Worm (Caenorhabditis elegans) whole organism, L3 larva: ENCODE data around the gene fil-1.

Experiments
- R02D3.7 ChIP-seq: fragments of 150-350 bp; optimal IDR thresholded peaks from 2 replicates; lab custom pipeline; 2014; ENCODE audit warnings: missing biosample characterization, missing genetic modification characterization
- ZK546.5 ChIP-seq: sonication (generic microtip); optimal IDR thresholded peaks from 2 replicates; lab custom pipeline; 2017; ENCODE audit warnings: missing biosample characterization, missing genetic modification characterization
- ceh-16 ChIP-seq: sonication (generic microtip); optimal IDR thresholded peaks from 2 replicates; lab custom pipeline; 2017; ENCODE audit warnings: missing biosample characterization, missing genetic modification characterization
- ceh-28 ChIP-seq: fragments of 150-350 bp; optimal IDR thresholded peaks from 2 replicates; lab custom pipeline; 2014; ENCODE audit warnings: missing biosample characterization, missing genetic modification reagents, missing genetic modification characterization
- ceh-82 ChIP-seq: fragments of 150-350 bp; optimal IDR thresholded peaks from 2 replicates; lab custom pipeline; 2014; ENCODE audit warnings: missing biosample characterization, missing genetic modification characterization
- daf-12 ChIP-seq: fragments of 150-350 bp; optimal IDR thresholded peaks from 2 replicates; lab custom pipeline; 2014; ENCODE audit warnings: missing biosample characterization, missing genetic modification reagents, missing genetic modification characterization
- egl-27 ChIP-seq: sonication (generic microtip); optimal IDR thresholded peaks from 4 replicates; lab custom pipeline; 2017; ENCODE audit warnings: missing biosample characterization, missing genetic modification reagents, missing genetic modification characterization
- egl-5 ChIP-seq: fragments of 150-350 bp; optimal IDR thresholded peaks from 2 replicates; lab custom pipeline; 2017; ENCODE audit warnings: missing biosample characterization, missing genetic modification reagents, missing genetic modification characterization, inconsistent platforms
- elt-1 ChIP-seq: fragments of 150-350 bp; optimal IDR thresholded peaks from 2 replicates; lab custom pipeline; 2014; ENCODE audit warnings: missing biosample characterization, missing genetic modification characterization
- elt-2 ChIP-seq: sonication (generic microtip); optimal IDR thresholded peaks from 2 replicates; lab custom pipeline; 2016; ENCODE audit warnings: missing genetic modification reagents, mild to moderate bottlenecking, missing genetic modification characterization, missing compliant biosample characterization
- elt-3 ChIP-seq, 3 experiments: fragments of 150-350 bp in 1 of 3; sonication (generic microtip) in 2 of 3; optimal IDR thresholded peaks; 2 replicates in 2 of 3; 4 replicates in 1 of 3; lab custom pipeline; 2014 to 2017; ENCODE audit warnings: missing biosample characterization in 3 of 3, missing genetic modification characterization in 3 of 3
- eor-1 ChIP-seq, 2 experiments: fragments of 150-350 bp; optimal IDR thresholded peaks; 2 replicates each; lab custom pipeline; 2014 to 2018; ENCODE audit warnings: missing biosample characterization in 2 of 2, missing genetic modification characterization in 2 of 2
- fkh-10 ChIP-seq: sonication (generic microtip); optimal IDR thresholded peaks from 2 replicates; lab custom pipeline; 2017; ENCODE audit warnings: missing biosample characterization, missing genetic modification reagents, missing genetic modification characterization
- fkh-2 ChIP-seq: fragments of 150-350 bp; optimal IDR thresholded peaks from 2 replicates; lab custom pipeline; 2014; ENCODE audit warnings: missing biosample characterization, missing genetic modification reagents, missing genetic modification characterization
- fos-1 ChIP-seq: fragments of 150-350 bp; optimal IDR thresholded peaks from 2 replicates; lab custom pipeline; 2014; ENCODE audit warnings: missing biosample characterization, missing genetic modification characterization
- hmg-11 ChIP-seq: sonication (generic microtip); optimal IDR thresholded peaks from 2 replicates; lab custom pipeline; 2016; ENCODE audit warnings: missing genetic modification characterization, missing compliant biosample characterization
- jun-1 ChIP-seq: fragments of 150-350 bp; optimal IDR thresholded peaks from 2 replicates; lab custom pipeline; 2014; ENCODE audit warnings: missing biosample characterization, missing genetic modification reagents, missing genetic modification characterization
- lin-15B ChIP-seq: fragments of 150-350 bp; optimal IDR thresholded peaks from 2 replicates; lab custom pipeline; 2014; ENCODE audit warnings: missing biosample characterization, missing genetic modification characterization
- lin-39 ChIP-seq: fragments of 150-350 bp; optimal IDR thresholded peaks from 2 replicates; lab custom pipeline; 2018; ENCODE audit warnings: missing biosample characterization, missing genetic modification reagents, missing genetic modification characterization
- lsy-12 ChIP-seq: sonication (generic microtip); optimal IDR thresholded peaks from 2 replicates; lab custom pipeline; 2016; ENCODE audit warnings: mild to moderate bottlenecking, missing genetic modification characterization, missing compliant biosample characterization
- mdl-1 ChIP-seq: fragments of 150-350 bp; optimal IDR thresholded peaks from 2 replicates; lab custom pipeline; 2014; ENCODE audit warnings: missing biosample characterization, missing genetic modification characterization
- nfya-1 ChIP-seq: sonication (generic microtip); optimal IDR thresholded peaks from 2 replicates; lab custom pipeline; 2017; ENCODE audit warnings: missing genetic modification characterization, mild to moderate bottlenecking, missing compliant biosample characterization, antibody characterized with exemption, moderate library complexity; ENCODE audit not compliant: insufficient read depth
- nhr-11 ChIP-seq: fragments of 150-350 bp; optimal IDR thresholded peaks from 2 replicates; lab custom pipeline; 2014; ENCODE audit warnings: missing biosample characterization, missing genetic modification characterization
- nhr-23 ChIP-seq: fragments of 150-350 bp; optimal IDR thresholded peaks from 2 replicates; lab custom pipeline; 2014; ENCODE audit warnings: missing biosample characterization, missing genetic modification reagents, missing genetic modification characterization
- nhr-237 ChIP-seq: fragments of 150-350 bp; optimal IDR thresholded peaks from 2 replicates; lab custom pipeline; 2014; ENCODE audit warnings: missing biosample characterization, missing genetic modification characterization
- nhr-25 ChIP-seq: sonication (generic microtip); optimal IDR thresholded peaks from 2 replicates; lab custom pipeline; 2017; ENCODE audit warnings: missing biosample characterization, missing genetic modification characterization
- nhr-28 ChIP-seq: fragments of 150-350 bp; optimal IDR thresholded peaks from 2 replicates; lab custom pipeline; 2014; ENCODE audit warnings: missing biosample characterization, missing genetic modification characterization
- nhr-43 ChIP-seq: sonication (generic microtip); optimal IDR thresholded peaks from 2 replicates; lab custom pipeline; 2016; ENCODE audit warnings: mild to moderate bottlenecking, missing genetic modification characterization, missing compliant biosample characterization; ENCODE audit not compliant: poor library complexity, severe bottlenecking
- nhr-76 ChIP-seq: fragments of 150-350 bp; sonication (generic microtip); optimal IDR thresholded peaks from 5 replicates; lab custom pipeline; 2014; ENCODE audit warnings: missing biosample characterization, missing genetic modification characterization
- nhr-77 ChIP-seq: fragments of 150-350 bp; optimal IDR thresholded peaks from 2 replicates; lab custom pipeline; 2014; ENCODE audit warnings: missing biosample characterization, missing genetic modification characterization
- pha-4 ChIP-seq: fragments of 150-350 bp; optimal IDR thresholded peaks from 2 replicates; lab custom pipeline; 2014; ENCODE audit warnings: missing biosample characterization, missing genetic modification reagents, missing genetic modification characterization
- pqm-1 ChIP-seq: fragments of 150-350 bp; optimal IDR thresholded peaks from 2 replicates; lab custom pipeline; 2017; ENCODE audit warnings: missing biosample characterization, missing genetic modification characterization, inconsistent platforms
- sea-2 ChIP-seq: fragments of 150-350 bp; sonication (generic microtip); optimal IDR thresholded peaks from 4 replicates; lab custom pipeline; 2014; ENCODE audit warnings: missing biosample characterization, missing genetic modification reagents, missing genetic modification characterization
- skn-1 ChIP-seq: fragments of 150-350 bp; optimal IDR thresholded peaks from 2 replicates; lab custom pipeline; 2014; ENCODE audit warnings: missing biosample characterization, missing genetic modification characterization
- snpc-4 ChIP-seq: fragments of 150-350 bp; optimal IDR thresholded peaks from 2 replicates; lab custom pipeline; 2014; ENCODE audit warnings: missing biosample characterization, missing genetic modification characterization
- tbx-2 ChIP-seq: sonication (generic microtip); optimal IDR thresholded peaks from 2 replicates; lab custom pipeline; 2016; ENCODE audit warnings: mild to moderate bottlenecking, missing genetic modification characterization, missing compliant biosample characterization
- unc-39 ChIP-seq: sonication (generic microtip); optimal IDR thresholded peaks from 4 replicates; lab custom pipeline; 2017; ENCODE audit warnings: missing biosample characterization, missing genetic modification characterization
- unc-62 ChIP-seq: fragments of 150-350 bp; sonication (generic microtip); optimal IDR thresholded peaks from 4 replicates; lab custom pipeline; 2014; ENCODE audit warnings: missing biosample characterization, missing genetic modification reagents, missing genetic modification characterization
- zag-1 ChIP-seq: fragments of 150-350 bp; optimal IDR thresholded peaks from 2 replicates; lab custom pipeline; 2014; ENCODE audit warnings: missing biosample characterization, missing genetic modification characterization
- ztf-11 ChIP-seq: fragments of 150-350 bp; optimal IDR thresholded peaks from 2 replicates; lab custom pipeline; 2014; ENCODE audit warnings: missing biosample characterization, missing genetic modification characterization
- ztf-4 ChIP-seq: fragments of 150-350 bp; optimal IDR thresholded peaks from 2 replicates; lab custom pipeline; 2014; ENCODE audit warnings: missing biosample characterization, missing genetic modification characterization

fil-1 gene

DNA sequence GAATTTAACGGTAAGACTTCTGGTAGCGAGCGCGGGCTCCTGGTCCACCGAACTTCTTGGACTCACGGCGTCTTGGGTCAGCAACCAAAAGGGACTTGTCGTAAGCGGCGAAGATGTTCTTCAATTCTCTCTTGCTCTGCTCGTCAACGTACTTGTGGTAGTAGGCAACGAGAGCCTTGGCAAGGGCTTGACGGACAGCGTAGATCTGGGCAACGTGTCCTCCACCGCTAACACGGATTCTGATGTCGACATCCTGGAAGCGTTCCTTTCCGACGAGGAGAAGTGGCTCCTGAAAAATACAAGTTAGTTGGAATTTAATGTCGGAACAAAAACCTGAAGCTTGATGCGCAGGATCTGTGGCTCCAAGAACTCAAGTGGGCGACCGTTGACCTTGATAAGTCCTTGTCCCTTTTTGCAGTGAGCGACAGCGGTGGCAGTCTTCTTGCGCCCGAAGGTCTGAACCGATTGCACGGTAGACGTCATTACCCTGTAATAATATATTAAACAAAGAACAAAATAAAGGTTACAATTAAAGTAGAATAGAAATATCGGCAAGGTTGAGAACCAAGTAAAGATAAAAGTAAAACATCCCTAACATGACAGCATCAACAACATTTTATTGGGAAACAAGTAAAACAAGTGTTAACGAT, 6.5 kb downstream of the fil-1 start, which contains the start of gene rps-16:
Gene rps-16, minus strand, starts transcription at position 487 of the 650 bp plus-strand sequence.
- TF ChIP-seq nhr-237: no peak
- TF ChIP-seq ceh-16 (tag; lab: Kevin White, UChicago): no peak
- no peak for TF ChIP-seq unc-62
- TF ChIP-seq egl-27 (tag; lab: Kevin White, UChicago): no peak
- TF ChIP-seq nhr-76 (tag; lab: Kevin White, UChicago): no peak
- TF ChIP-seq ztf-4 (tag; lab: Kevin White, UChicago): no peak
- no peak for TF ChIP-seq ceh-82 (tag; lab: Kevin White, UChicago)

DNA sequence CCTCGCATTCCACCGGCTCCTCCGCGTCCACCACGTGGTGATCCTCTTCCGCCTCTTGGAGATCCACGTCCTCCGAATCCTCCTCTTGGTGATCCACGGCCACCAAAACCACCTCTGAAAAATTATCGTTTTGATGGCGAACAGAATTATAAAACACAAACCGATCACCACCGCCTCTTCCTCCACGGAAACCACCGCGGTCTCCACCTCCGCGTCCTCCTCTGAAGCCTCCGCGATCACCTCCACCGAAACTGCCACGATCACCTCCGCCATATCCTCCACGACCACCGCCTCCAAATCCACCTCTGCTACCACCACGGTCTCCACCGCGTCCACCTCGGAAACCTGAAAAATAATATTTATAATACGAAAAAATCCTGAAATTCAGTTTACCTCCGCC, 7.9 kb downstream of the fil-1 start:
- TF ChIP-seq ztf-4 (tag; lab: Kevin White, UChicago) (no peak), egl-27 (tag; lab: Kevin White, UChicago) (no peak), mdl-1 (tag; lab: Kevin White, UChicago) (no peak), ztf-11 (tag; lab: Kevin White, UChicago) (no peak), lin-39 (no peak), nhr-77 (no peak), sea-2 (GFP tag; lab: Kevin White, UChicago) (no peak), nfya-1 (tag; lab: Kevin White, UChicago) (no peak), jun-1 (tag; lab: Kevin White, UChicago) (no peak), hmg-11 (tag; lab: Kevin White, UChicago) (no peak), elt-1 (tag; lab: Kevin White, UChicago) (no peak), nhr-11 (tag; lab: Kevin White, UChicago) (no peak), zag-1 (no peak)

DNA sequence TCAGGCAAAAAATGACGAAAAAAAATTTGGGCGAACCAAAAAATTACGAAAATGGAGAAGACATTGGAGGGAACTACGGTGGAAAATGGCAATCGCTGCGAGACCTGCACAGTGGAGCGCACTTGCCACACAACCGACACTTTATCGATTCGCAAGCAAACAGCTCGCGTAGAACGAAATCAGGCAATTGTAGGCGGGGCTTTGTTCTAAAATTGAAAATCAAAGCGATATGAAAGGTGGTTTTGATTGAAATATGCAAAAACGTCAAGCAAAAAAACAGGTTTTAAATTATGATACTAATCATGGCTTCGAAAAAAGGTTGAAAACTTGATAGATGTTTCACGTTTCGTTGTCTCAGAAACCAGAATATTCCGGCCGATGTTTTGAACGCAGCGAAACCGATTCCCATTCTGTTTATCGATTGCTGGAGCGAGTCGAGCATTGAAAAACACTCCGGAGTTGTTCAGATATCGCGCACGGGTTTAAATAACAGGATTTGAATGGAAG, 8.6 kb downstream of the fil-1 start, which contains the start of the genes fib-1 and mut-15:
Gene fib-1, minus strand, starts transcription at position 40 of the 507 bp plus-strand sequence.
Gene mut-15, plus strand, starts transcription at position 360 of the 507 bp plus-strand sequence.
- peak; percentile 91 for TF ChIP-seq nhr-23 (tag; lab: Kevin White, UChicago)
- TF ChIP-seq fkh-2: no peak
- peak; percentile 91 for TF ChIP-seq nhr-43
- peak in 1 of 3 experiments; percentile 72 for TF ChIP-seq elt-3 (tag; optimal IDR thresholded peaks at IDR 0.05; lab: Kevin White, UChicago)
- no peak for TF ChIP-seq ztf-11 (tag; lab: Kevin White, UChicago)
- TF ChIP-seq hmg-11 (tag; lab: Kevin White, UChicago): peak; percentile 81
- TF ChIP-seq egl-27 (tag; lab: Kevin White, UChicago): peak; percentile 10
- no peak for TF ChIP-seq unc-39 (tag; lab: Kevin White, UChicago)
- TF ChIP-seq R02D3.7: peak; percentile 88
- TF ChIP-seq daf-12 (tag; lab: Kevin White, UChicago): no peak
- no peak for TF ChIP-seq eor-1 (tag; optimal IDR thresholded peaks at IDR 0.05; lab: Kevin White, UChicago)
- peak; percentile 96 for TF ChIP-seq ceh-28
- TF ChIP-seq ZK546.5: no peak
- peak; percentile 95 for TF ChIP-seq pha-4
- peak; percentile 59 for TF ChIP-seq unc-62
- peak; percentile 72 for TF ChIP-seq elt-2 (tag; lab: Kevin White, UChicago)
- TF ChIP-seq nhr-76 (tag; lab: Kevin White, UChicago): no peak
- peak; percentile 80 for TF ChIP-seq fkh-10
- TF ChIP-seq ceh-82 (tag; lab: Kevin White, UChicago): peak; percentile 53
- peak; percentile 76 for TF ChIP-seq nhr-11 (tag; lab: Kevin White, UChicago)
- no peak for TF ChIP-seq ceh-16 (tag; lab: Kevin White, UChicago)
- TF ChIP-seq lsy-12: peak; percentile 91
- peak; percentile 39 for TF ChIP-seq zag-1
- TF ChIP-seq nhr-28 (tag; lab: Kevin White, UChicago): no peak
- no peak for TF ChIP-seq fos-1 (tag; lab: Kevin White, UChicago)
- peak; percentile 98 for TF ChIP-seq lin-15B (tag; lab: Kevin White, UChicago)
- TF ChIP-seq elt-1 (tag; lab: Kevin White, UChicago): peak; percentile 24
- TF ChIP-seq nfya-1 (tag; lab: Kevin White, UChicago): peak; percentile 94
- TF ChIP-seq jun-1 (tag; lab: Kevin White, UChicago): peak; percentile 75
- TF ChIP-seq skn-1 (tag; lab: Kevin White, UChicago): peak; percentile 71
- peak; percentile 80 for TF ChIP-seq snpc-4 (tag; lab: Kevin White, UChicago)
- peak; percentile 61 for TF ChIP-seq pqm-1 (tag; lab: Kevin White, UChicago)
- TF ChIP-seq tbx-2 (tag; lab: Kevin White, UChicago): peak; percentile 48
- TF ChIP-seq nhr-77: peak; percentile 14
- no peak for TF ChIP-seq mdl-1 (tag; lab: Kevin White, UChicago)
- TF ChIP-seq nhr-25 (tag; lab: Kevin White, UChicago): peak; percentile 94
- no peak for TF ChIP-seq sea-2 (GFP tag; lab: Kevin White, UChicago)
- peak; percentile 84 for TF ChIP-seq lin-39
- TF ChIP-seq egl-5 (tag; lab: Kevin White, UChicago): peak; percentile 92
- TF ChIP-seq ztf-4 (tag; lab: Kevin White, UChicago): peak; percentile 26
